Worm (Caenorhabditis elegans): ENCODE measurements around the gene ceh-20.

The ceh-20 gene

ce11 chrIII:6973682-6974081 lies 6.0 kb upstream of the ceh-20 start, which contains the start of gene F31E3.2 (continued):
- TF ChIP-seq B0336.3 (GFP tag; IDR thresholded peaks at IDR 0.05): no peak

DNA sequence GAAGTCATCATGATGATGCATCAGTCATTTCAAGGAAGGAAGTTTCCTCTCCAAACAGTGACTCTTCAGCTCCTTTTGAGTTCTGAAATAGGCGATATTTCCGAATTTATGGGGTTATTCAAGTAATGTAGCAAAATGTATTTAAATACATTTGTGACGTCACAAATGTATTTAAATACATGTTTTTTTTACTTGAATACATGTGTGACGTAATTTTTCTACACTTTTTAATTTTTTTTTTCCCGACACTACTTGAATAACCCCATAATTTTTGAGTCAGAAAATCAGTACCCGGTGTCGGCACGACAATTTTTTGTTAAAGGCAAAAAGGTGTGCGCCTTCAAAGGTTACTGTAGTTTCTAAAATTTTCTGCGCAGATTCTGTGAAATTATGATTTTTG lies 4.7 kb upstream of the ceh-20 start:
- TF ChIP-seq lir-1 (GFP tag; conservative IDR thresholded peaks at IDR 0.05) (no peak), ZK185.1 (tag; optimal IDR thresholded peaks at IDR 0.05; ENCODE audit: poor library complexity, severe bottlenecking) (no peak), ets-4 (GFP tag; optimal IDR thresholded peaks at IDR 0.05) (no peak), atf-7 (tag; optimal IDR thresholded peaks at IDR 0.05) (no peak), lin-26 (GFP tag; IDR thresholded peaks at IDR 0.05) (no peak), rec-8 (tag; optimal IDR thresholded peaks at IDR 0.05) (no peak), nfya-1 (tag; optimal IDR thresholded peaks at IDR 0.05; ENCODE audit: borderline replicate concordance, insufficient read depth) (no peak), egl-18 (GFP tag; IDR thresholded peaks at IDR 0.05) (no peak)

DNA sequence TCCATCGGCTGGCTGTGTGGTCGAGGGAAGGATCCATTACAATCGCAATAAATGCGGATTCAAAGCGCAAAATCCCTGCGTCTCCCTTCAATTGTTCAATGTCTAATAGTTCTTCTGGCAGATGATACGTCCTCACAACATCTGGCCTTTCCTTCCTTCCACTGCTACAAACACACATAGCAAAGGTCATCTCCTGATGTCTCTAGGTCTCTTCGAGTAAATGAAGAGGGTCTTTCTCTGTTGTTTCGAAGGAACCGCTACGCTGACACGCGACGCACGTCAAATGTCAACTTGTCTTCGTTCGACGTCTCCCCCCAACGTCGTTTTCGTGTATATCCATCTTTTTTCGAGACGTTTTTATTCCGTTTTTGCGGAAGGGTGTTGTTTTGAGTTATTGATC lies 809 bp upstream of the ceh-20 start:
- TF ChIP-seq xnd-1 (tag; optimal IDR thresholded peaks at IDR 0.05) (no peak), ztf-26 (tag; optimal IDR thresholded peaks at IDR 0.05) (peak; percentile 28), somi-1 (GFP tag; optimal IDR thresholded peaks at IDR 0.05) (peak; percentile 35), hlh-12 (tag; optimal IDR thresholded peaks at IDR 0.05) (no peak), cebp-1 (GFP tag; IDR thresholded peaks at IDR 0.05) (no peak), cebp-1 (tag; optimal IDR thresholded peaks at IDR 0.05) (no peak), Y79H2A.3 (GFP tag; conservative IDR thresholded peaks at IDR 0.05) (no peak), lin-40 (tag; optimal IDR thresholded peaks at IDR 0.05) (peak; percentile 25), lin-54 (GFP tag; optimal IDR thresholded peaks at IDR 0.05) (no peak), ekl-4 (GFP tag; IDR thresholded peaks at IDR 0.05) (0 out of 2 replicates have a peak, but pooled peaks have one; percentile 45), nhr-27 (tag; optimal IDR thresholded peaks at IDR 0.05) (no peak), Y53G8AR.9 (GFP tag; conservative IDR thresholded peaks at IDR 0.05) (no peak), K12H6.12 (tag; optimal IDR thresholded peaks at IDR 0.05) (peak; percentile 15), ceh-27 (GFP tag; optimal IDR thresholded peaks at IDR 0.05) (peak; percentile 48), snpc-4 (GFP tag; optimal IDR thresholded peaks at IDR 0.05) (no peak), snpc-4 (tag; optimal IDR thresholded peaks at IDR 0.05) (no peak), unc-62 (GFP tag; optimal IDR thresholded peaks at IDR 0.05) (peak; percentile 97), dox-1 (GFP tag; IDR thresholded peaks at IDR 0.05) (peak; percentile 35; the same call in 1 of the 2 replicates), madf-3 (GFP tag; IDR thresholded peaks at IDR 0.05) (peak; percentile 79; the same call in 1 of the 2 replicates)

- TF ChIP-seq D2030.7 (GFP tag; IDR thresholded peaks at IDR 0.05) (peak; percentile 51; the same call in 1 of the 2 replicates), F33H1.4 (GFP tag; IDR thresholded peaks at IDR 0.05) (peak; percentile 96), mcd-1 (GFP tag; IDR thresholded peaks at IDR 0.05) (peak; percentile 68), nfyb-1 (GFP tag; IDR thresholded peaks at IDR 0.05) (peak; percentile 37; the same call in 1 of the 2 replicates), dox-1 (GFP tag; IDR thresholded peaks at IDR 0.05) (peak; percentile 59; the same call in 1 of the 2 replicates), lsl-1 (GFP tag; optimal IDR thresholded peaks at IDR 0.05) (peak; percentile 35)
Observed at ce11 chrIII:6981989-6982553, 2.4 kb downstream of the ceh-20 start, which contains the start of gene F31E3.6. Gene F31E3.6, plus strand, starts transcription at chrIII:6982081.

Data from whole organism, young adult.